Worm (Caenorhabditis elegans): ENCODE data around the gene clec-2.
A peak's percentile ranks its signal among the peaks of the same experiment; 100 is the strongest.

The clec-2 gene

DNA sequence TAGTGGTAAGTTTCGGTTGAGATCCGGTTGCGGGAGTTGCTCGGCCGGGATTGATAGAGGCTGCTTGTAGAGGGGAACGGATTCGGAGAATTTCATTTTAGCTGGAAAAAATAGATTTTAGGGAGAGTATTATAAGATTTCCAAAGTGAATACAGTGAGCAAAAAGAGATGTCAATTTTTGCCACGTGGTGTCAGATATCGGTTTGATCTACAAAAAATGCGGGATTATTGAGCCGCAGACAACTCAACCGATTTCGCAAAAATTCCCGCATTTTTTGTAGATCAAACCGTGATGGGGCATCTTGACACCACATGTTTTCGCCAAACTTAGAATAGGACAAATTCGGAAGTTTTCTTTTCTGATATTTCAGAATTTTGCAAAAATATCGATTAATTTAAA lies 31.0 kb upstream of the clec-2 start, which contains the start of gene lido-13:
Gene lido-13, minus strand, starts transcription at position 101 of the 400 bp plus-strand sequence.
- TF ChIP-seq ref-2 (tag; optimal IDR thresholded peaks at IDR 0.05) (no peak), ceh-31 (tag; optimal IDR thresholded peaks at IDR 0.05) (no peak), syd-9 (tag; optimal IDR thresholded peaks at IDR 0.05) (no peak), dve-1 (tag; optimal IDR thresholded peaks at IDR 0.05) (no peak), sox-4 (tag; optimal IDR thresholded peaks at IDR 0.05) (no peak), ttx-3 (tag; optimal IDR thresholded peaks at IDR 0.05) (no peak), tbx-7 (tag; optimal IDR thresholded peaks at IDR 0.05) (no peak)

- TF ChIP-seq che-1 (tag; optimal IDR thresholded peaks at IDR 0.05) (no peak), sox-4 (tag; optimal IDR thresholded peaks at IDR 0.05) (no peak)
These were observed 30.5 kb upstream of the clec-2 start for ce11 chrII:3053689-3054088.

DNA sequence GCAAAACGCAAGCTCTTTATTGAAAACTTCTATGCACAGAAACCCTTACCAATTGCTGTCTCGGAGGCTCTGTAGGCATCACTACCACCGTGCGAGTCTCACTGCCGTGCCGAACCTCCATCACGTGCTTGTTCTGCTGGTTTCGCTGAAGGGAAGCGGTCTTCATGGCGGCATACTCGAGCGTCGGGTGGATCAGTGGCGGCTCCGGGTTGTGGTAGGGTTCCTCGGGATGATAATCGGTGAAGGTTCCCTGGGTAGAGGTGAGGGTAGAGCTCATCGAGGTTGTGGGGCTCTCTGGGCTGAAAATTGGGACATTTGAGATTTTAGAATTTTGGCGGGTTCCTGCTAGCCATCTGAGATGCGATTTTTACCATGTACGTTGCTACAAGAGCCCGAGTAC lies 29.6 kb upstream of the clec-2 start:
- TF ChIP-seq tbx-7 (tag; optimal IDR thresholded peaks at IDR 0.05) (no peak), K09A11.1 (tag; optimal IDR thresholded peaks at IDR 0.05; ENCODE audit: insufficient read depth) (no peak), hlh-6 (tag; optimal IDR thresholded peaks at IDR 0.05) (no peak), che-1 (tag; optimal IDR thresholded peaks at IDR 0.05) (no peak), hlh-15 (tag; optimal IDR thresholded peaks at IDR 0.05) (no peak), F13H6.1 (tag; optimal IDR thresholded peaks at IDR 0.05) (no peak), ceh-22 (tag; optimal IDR thresholded peaks at IDR 0.05) (no peak), unc-3 (GFP tag; conservative IDR thresholded peaks at IDR 0.05) (no peak), unc-3 (tag; optimal IDR thresholded peaks at IDR 0.05) (no peak), ets-4 (tag; optimal IDR thresholded peaks at IDR 0.05) (no peak)

DNA sequence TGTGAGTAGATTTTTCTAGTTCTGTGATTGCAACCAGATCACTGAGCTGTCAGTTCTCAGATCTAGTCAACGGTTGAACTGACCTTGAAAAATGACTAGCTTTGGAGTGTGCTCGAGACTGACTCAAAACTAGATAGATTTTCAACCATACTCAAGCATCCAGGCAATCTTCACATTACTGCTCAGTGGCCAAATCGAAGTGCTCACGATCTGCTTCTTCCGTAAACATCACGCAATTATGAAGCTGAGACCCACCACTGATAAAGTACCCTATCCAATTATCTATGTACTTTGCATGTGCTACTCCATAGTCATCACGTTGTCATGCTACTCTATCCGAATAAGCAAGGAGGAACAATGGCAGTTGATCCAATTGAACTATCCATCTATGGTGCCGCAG lies 28.1 kb upstream of the clec-2 start:
- TF ChIP-seq elt-4 (tag; optimal IDR thresholded peaks at IDR 0.05) = no peak
- TF ChIP-seq pag-3 (tag; optimal IDR thresholded peaks at IDR 0.05; ENCODE audit: borderline replicate concordance) = no peak
- TF ChIP-seq K09A11.1 (tag; optimal IDR thresholded peaks at IDR 0.05; ENCODE audit: insufficient read depth) = no peak
- TF ChIP-seq K02D7.2 (tag; optimal IDR thresholded peaks at IDR 0.05) = no peak
- TF ChIP-seq dve-1 (tag; optimal IDR thresholded peaks at IDR 0.05) = no peak
- TF ChIP-seq F13H6.1 (tag; optimal IDR thresholded peaks at IDR 0.05) = no peak
- no peak for TF ChIP-seq C38D4.7 (GFP tag; optimal IDR thresholded peaks at IDR 0.05)

DNA sequence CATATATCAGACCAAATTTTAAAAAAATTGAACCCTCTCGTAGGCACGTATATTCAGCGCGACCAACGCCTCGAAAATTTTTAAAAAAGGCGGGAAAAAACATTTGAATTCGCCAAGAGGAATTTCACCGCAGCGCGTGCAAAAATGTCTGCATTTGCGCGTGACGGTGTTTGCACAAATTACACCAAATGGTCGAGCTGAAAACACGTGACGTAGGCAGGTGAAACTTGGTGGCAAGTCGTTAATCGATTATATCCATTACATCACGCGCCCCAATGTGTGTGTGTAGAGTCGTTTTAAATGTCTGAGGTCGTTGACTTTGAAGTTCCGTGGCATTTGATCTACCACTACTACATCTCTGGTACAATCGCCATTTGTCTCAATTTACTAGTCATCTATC lies 27.5 kb upstream of the clec-2 start, which contains the start of gene sri-31:
Gene sri-31, plus strand, starts transcription at position 301 of the 400 bp plus-strand sequence.
- TF ChIP-seq fkh-10 (GFP tag; optimal IDR thresholded peaks at IDR 0.05) = no peak

ce11 chrII:3048989-3049388 lies 25.8 kb upstream of the clec-2 start:
- TF ChIP-seq nhr-232 (tag; optimal IDR thresholded peaks at IDR 0.05) (no peak), pqm-1 (tag; optimal IDR thresholded peaks at IDR 0.05) (no peak), sox-4 (tag; optimal IDR thresholded peaks at IDR 0.05) (no peak), pax-1 (tag; optimal IDR thresholded peaks at IDR 0.05) (no peak), pha-2 (tag; optimal IDR thresholded peaks at IDR 0.05) (no peak), dve-1 (tag; optimal IDR thresholded peaks at IDR 0.05) (peak; percentile 62), odd-2 (tag; optimal IDR thresholded peaks at IDR 0.05) (no peak)

DNA sequence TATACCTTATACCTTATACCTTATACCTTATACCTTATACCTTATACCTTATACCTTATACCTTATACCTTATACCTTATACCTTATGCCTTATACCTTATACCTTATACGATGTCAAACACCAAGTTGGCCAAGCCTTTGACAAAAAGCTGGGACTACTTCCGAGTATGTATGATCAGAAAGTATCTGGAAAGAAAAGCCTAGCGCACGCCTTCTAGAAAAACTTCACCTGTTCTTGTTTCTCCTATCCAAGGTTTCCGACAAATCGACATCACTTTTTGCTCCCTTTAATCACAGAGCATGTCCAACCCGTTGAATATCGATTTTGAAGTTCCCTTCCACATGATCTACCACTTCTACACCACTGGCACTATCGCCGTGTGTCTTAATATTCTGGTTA lies 25.1 kb upstream of the clec-2 start, which contains the start of gene sri-28:
Gene sri-28, plus strand, starts transcription at position 301 of the 400 bp plus-strand sequence.
- no peak for TF ChIP-seq ahr-1 (tag; optimal IDR thresholded peaks at IDR 0.05)
- no peak for TF ChIP-seq ceh-45 (GFP tag; IDR thresholded peaks at IDR 0.05)

DNA sequence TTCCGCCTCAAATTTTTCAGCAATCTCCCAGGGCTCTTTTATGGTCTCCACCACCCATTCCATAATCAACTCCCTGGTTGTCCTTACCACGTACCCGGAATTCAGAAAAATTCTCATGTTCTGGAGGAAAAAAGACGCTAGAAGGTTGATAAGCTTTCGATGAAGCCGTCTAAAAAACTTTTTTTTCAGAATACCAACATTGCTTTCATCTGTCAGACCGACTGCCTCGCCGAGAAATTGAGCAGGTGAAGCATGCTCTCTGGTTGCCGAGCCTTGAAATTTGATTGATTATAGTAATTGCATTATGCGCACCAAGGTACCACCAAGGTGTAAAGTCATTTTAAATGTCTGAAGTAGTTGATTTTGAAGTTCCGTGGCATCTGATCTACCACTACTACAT lies 22.6 kb upstream of the clec-2 start, which contains the start of gene sri-30:
Gene sri-30, plus strand, starts transcription at position 301 of the 400 bp plus-strand sequence.
- no peak for TF ChIP-seq pat-9 (tag; optimal IDR thresholded peaks at IDR 0.05)
- no peak for TF ChIP-seq Y22D7AL.16 (tag; optimal IDR thresholded peaks at IDR 0.05)
- no peak for TF ChIP-seq ceh-48 (tag; optimal IDR thresholded peaks at IDR 0.05)
- TF ChIP-seq hlh-6 (tag; optimal IDR thresholded peaks at IDR 0.05) = no peak
- TF ChIP-seq hlh-15 (tag; optimal IDR thresholded peaks at IDR 0.05) = no peak
- no peak for TF ChIP-seq madf-2 (tag; optimal IDR thresholded peaks at IDR 0.05)
- no peak for TF ChIP-seq nhr-232 (tag; optimal IDR thresholded peaks at IDR 0.05)
- no peak for TF ChIP-seq gmeb-2 (tag; optimal IDR thresholded peaks at IDR 0.05)
- no peak for TF ChIP-seq C38D4.7 (GFP tag; optimal IDR thresholded peaks at IDR 0.05)
- TF ChIP-seq fkh-6 (tag; optimal IDR thresholded peaks at IDR 0.05) = no peak
- no peak for TF ChIP-seq eyg-1 (tag; optimal IDR thresholded peaks at IDR 0.05)
- TF ChIP-seq ttx-3 (tag; optimal IDR thresholded peaks at IDR 0.05) = no peak
- no peak for TF ChIP-seq unc-86 (tag; optimal IDR thresholded peaks at IDR 0.05)
- no peak for TF ChIP-seq ahr-1 (tag; optimal IDR thresholded peaks at IDR 0.05)
- TF ChIP-seq lim-6 (tag; optimal IDR thresholded peaks at IDR 0.05) = no peak
- TF ChIP-seq hlh-13 (GFP tag; optimal IDR thresholded peaks at IDR 0.05) = no peak
- TF ChIP-seq pros-1 (tag; optimal IDR thresholded peaks at IDR 0.05) = no peak
